Worm (Caenorhabditis elegans) whole organism, L3 larva: ENCODE results near the gene pars-1.

Experiments used
- ZK546.5 ChIP-seq: sonication (generic microtip); optimal IDR thresholded peaks from 2 replicates; lab custom pipeline; 2017; ENCODE audit warnings: missing biosample characterization, missing genetic modification characterization
- aly-2 ChIP-seq: fragments of 150-350 bp; optimal IDR thresholded peaks from 2 replicates; lab custom pipeline; 2014; ENCODE audit warnings: missing biosample characterization, missing genetic modification characterization
- ama-1 ChIP-seq: fragments of 150-350 bp; optimal IDR thresholded peaks from 2 replicates; lab custom pipeline; 2018
- ceh-16 ChIP-seq: sonication (generic microtip); optimal IDR thresholded peaks from 2 replicates; lab custom pipeline; 2017; ENCODE audit warnings: missing biosample characterization, missing genetic modification characterization
- ceh-28 ChIP-seq: fragments of 150-350 bp; optimal IDR thresholded peaks from 2 replicates; lab custom pipeline; 2014; ENCODE audit warnings: missing biosample characterization, missing genetic modification reagents, missing genetic modification characterization
- ceh-82 ChIP-seq: fragments of 150-350 bp; optimal IDR thresholded peaks from 2 replicates; lab custom pipeline; 2014; ENCODE audit warnings: missing biosample characterization, missing genetic modification characterization
- ceh-9 ChIP-seq: sonication (generic microtip); optimal IDR thresholded peaks from 2 replicates; lab custom pipeline; 2018; ENCODE audit warnings: missing biosample characterization, missing genetic modification characterization
- daf-12 ChIP-seq: fragments of 150-350 bp; optimal IDR thresholded peaks from 2 replicates; lab custom pipeline; 2014; ENCODE audit warnings: missing biosample characterization, missing genetic modification reagents, missing genetic modification characterization
- egl-27 ChIP-seq: sonication (generic microtip); optimal IDR thresholded peaks from 4 replicates; lab custom pipeline; 2017; ENCODE audit warnings: missing biosample characterization, missing genetic modification reagents, missing genetic modification characterization
- egl-5 ChIP-seq: fragments of 150-350 bp; optimal IDR thresholded peaks from 2 replicates; lab custom pipeline; 2017; ENCODE audit warnings: missing biosample characterization, missing genetic modification reagents, missing genetic modification characterization, inconsistent platforms
- elt-1 ChIP-seq: fragments of 150-350 bp; optimal IDR thresholded peaks from 2 replicates; lab custom pipeline; 2014; ENCODE audit warnings: missing biosample characterization, missing genetic modification characterization
- elt-3 ChIP-seq, 3 experiments: fragments of 150-350 bp in 1 of 3; sonication (generic microtip) in 2 of 3; optimal IDR thresholded peaks; 2 replicates in 2 of 3; 4 replicates in 1 of 3; lab custom pipeline; 2014 to 2017; ENCODE audit warnings: missing biosample characterization in 3 of 3, missing genetic modification characterization in 3 of 3
- eor-1 ChIP-seq, 2 experiments: fragments of 150-350 bp; optimal IDR thresholded peaks; 2 replicates each; lab custom pipeline; 2014 to 2018; ENCODE audit warnings: missing biosample characterization in 2 of 2, missing genetic modification characterization in 2 of 2
- fkh-10 ChIP-seq: sonication (generic microtip); optimal IDR thresholded peaks from 2 replicates; lab custom pipeline; 2017; ENCODE audit warnings: missing biosample characterization, missing genetic modification reagents, missing genetic modification characterization
- fkh-2 ChIP-seq: fragments of 150-350 bp; optimal IDR thresholded peaks from 2 replicates; lab custom pipeline; 2014; ENCODE audit warnings: missing biosample characterization, missing genetic modification reagents, missing genetic modification characterization
- fos-1 ChIP-seq: fragments of 150-350 bp; optimal IDR thresholded peaks from 2 replicates; lab custom pipeline; 2014; ENCODE audit warnings: missing biosample characterization, missing genetic modification characterization
- hmg-11 ChIP-seq: sonication (generic microtip); optimal IDR thresholded peaks from 2 replicates; lab custom pipeline; 2016; ENCODE audit warnings: missing genetic modification characterization, missing compliant biosample characterization
- jun-1 ChIP-seq: fragments of 150-350 bp; optimal IDR thresholded peaks from 2 replicates; lab custom pipeline; 2014; ENCODE audit warnings: missing biosample characterization, missing genetic modification reagents, missing genetic modification characterization
- lin-15B ChIP-seq: fragments of 150-350 bp; optimal IDR thresholded peaks from 2 replicates; lab custom pipeline; 2014; ENCODE audit warnings: missing biosample characterization, missing genetic modification characterization
- lin-39 ChIP-seq: fragments of 150-350 bp; optimal IDR thresholded peaks from 2 replicates; lab custom pipeline; 2018; ENCODE audit warnings: missing biosample characterization, missing genetic modification reagents, missing genetic modification characterization
- lsy-12 ChIP-seq: sonication (generic microtip); optimal IDR thresholded peaks from 2 replicates; lab custom pipeline; 2016; ENCODE audit warnings: mild to moderate bottlenecking, missing genetic modification characterization, missing compliant biosample characterization
- mml-1 ChIP-seq: fragments of 150-350 bp; sonication (generic microtip); optimal IDR thresholded peaks from 3 replicates; lab custom pipeline; 2014; ENCODE audit warnings: missing biosample characterization, missing genetic modification characterization
- nfya-1 ChIP-seq: sonication (generic microtip); optimal IDR thresholded peaks from 2 replicates; lab custom pipeline; 2017; ENCODE audit warnings: missing genetic modification characterization, mild to moderate bottlenecking, missing compliant biosample characterization, antibody characterized with exemption, moderate library complexity; ENCODE audit not compliant: insufficient read depth
- nhr-11 ChIP-seq: fragments of 150-350 bp; optimal IDR thresholded peaks from 2 replicates; lab custom pipeline; 2014; ENCODE audit warnings: missing biosample characterization, missing genetic modification characterization
- nhr-12 ChIP-seq: fragments of 150-350 bp; optimal IDR thresholded peaks from 2 replicates; lab custom pipeline; 2014; ENCODE audit warnings: missing biosample characterization, missing genetic modification characterization
- nhr-23 ChIP-seq: fragments of 150-350 bp; optimal IDR thresholded peaks from 2 replicates; lab custom pipeline; 2014; ENCODE audit warnings: missing biosample characterization, missing genetic modification reagents, missing genetic modification characterization
- nhr-237 ChIP-seq: fragments of 150-350 bp; optimal IDR thresholded peaks from 2 replicates; lab custom pipeline; 2014; ENCODE audit warnings: missing biosample characterization, missing genetic modification characterization
- nhr-25 ChIP-seq: sonication (generic microtip); optimal IDR thresholded peaks from 2 replicates; lab custom pipeline; 2017; ENCODE audit warnings: missing biosample characterization, missing genetic modification characterization
- nhr-28 ChIP-seq: fragments of 150-350 bp; optimal IDR thresholded peaks from 2 replicates; lab custom pipeline; 2014; ENCODE audit warnings: missing biosample characterization, missing genetic modification characterization
- nhr-43 ChIP-seq: sonication (generic microtip); optimal IDR thresholded peaks from 2 replicates; lab custom pipeline; 2016; ENCODE audit warnings: mild to moderate bottlenecking, missing genetic modification characterization, missing compliant biosample characterization; ENCODE audit not compliant: poor library complexity, severe bottlenecking
- nhr-67 ChIP-seq: fragments of 150-350 bp; optimal IDR thresholded peaks from 2 replicates; lab custom pipeline; 2014; ENCODE audit warnings: missing biosample characterization, missing genetic modification characterization
- nhr-76 ChIP-seq: fragments of 150-350 bp; sonication (generic microtip); optimal IDR thresholded peaks from 5 replicates; lab custom pipeline; 2014; ENCODE audit warnings: missing biosample characterization, missing genetic modification characterization
- nhr-77 ChIP-seq: fragments of 150-350 bp; optimal IDR thresholded peaks from 2 replicates; lab custom pipeline; 2014; ENCODE audit warnings: missing biosample characterization, missing genetic modification characterization
- pha-4 ChIP-seq: fragments of 150-350 bp; optimal IDR thresholded peaks from 2 replicates; lab custom pipeline; 2014; ENCODE audit warnings: missing biosample characterization, missing genetic modification reagents, missing genetic modification characterization
- pqm-1 ChIP-seq: fragments of 150-350 bp; optimal IDR thresholded peaks from 2 replicates; lab custom pipeline; 2017; ENCODE audit warnings: missing biosample characterization, missing genetic modification characterization, inconsistent platforms
- sea-2 ChIP-seq: fragments of 150-350 bp; sonication (generic microtip); optimal IDR thresholded peaks from 4 replicates; lab custom pipeline; 2014; ENCODE audit warnings: missing biosample characterization, missing genetic modification reagents, missing genetic modification characterization
- skn-1 ChIP-seq: fragments of 150-350 bp; optimal IDR thresholded peaks from 2 replicates; lab custom pipeline; 2014; ENCODE audit warnings: missing biosample characterization, missing genetic modification characterization
- snpc-4 ChIP-seq: fragments of 150-350 bp; optimal IDR thresholded peaks from 2 replicates; lab custom pipeline; 2014; ENCODE audit warnings: missing biosample characterization, missing genetic modification characterization
- tbx-2 ChIP-seq: sonication (generic microtip); optimal IDR thresholded peaks from 2 replicates; lab custom pipeline; 2016; ENCODE audit warnings: mild to moderate bottlenecking, missing genetic modification characterization, missing compliant biosample characterization
- unc-39 ChIP-seq: sonication (generic microtip); optimal IDR thresholded peaks from 4 replicates; lab custom pipeline; 2017; ENCODE audit warnings: missing biosample characterization, missing genetic modification characterization
- unc-62 ChIP-seq: fragments of 150-350 bp; sonication (generic microtip); optimal IDR thresholded peaks from 4 replicates; lab custom pipeline; 2014; ENCODE audit warnings: missing biosample characterization, missing genetic modification reagents, missing genetic modification characterization
- zag-1 ChIP-seq: fragments of 150-350 bp; optimal IDR thresholded peaks from 2 replicates; lab custom pipeline; 2014; ENCODE audit warnings: missing biosample characterization, missing genetic modification characterization
- ztf-11 ChIP-seq: fragments of 150-350 bp; optimal IDR thresholded peaks from 2 replicates; lab custom pipeline; 2014; ENCODE audit warnings: missing biosample characterization, missing genetic modification characterization
- ztf-4 ChIP-seq: fragments of 150-350 bp; optimal IDR thresholded peaks from 2 replicates; lab custom pipeline; 2014; ENCODE audit warnings: missing biosample characterization, missing genetic modification characterization

The pars-1 gene

DNA sequence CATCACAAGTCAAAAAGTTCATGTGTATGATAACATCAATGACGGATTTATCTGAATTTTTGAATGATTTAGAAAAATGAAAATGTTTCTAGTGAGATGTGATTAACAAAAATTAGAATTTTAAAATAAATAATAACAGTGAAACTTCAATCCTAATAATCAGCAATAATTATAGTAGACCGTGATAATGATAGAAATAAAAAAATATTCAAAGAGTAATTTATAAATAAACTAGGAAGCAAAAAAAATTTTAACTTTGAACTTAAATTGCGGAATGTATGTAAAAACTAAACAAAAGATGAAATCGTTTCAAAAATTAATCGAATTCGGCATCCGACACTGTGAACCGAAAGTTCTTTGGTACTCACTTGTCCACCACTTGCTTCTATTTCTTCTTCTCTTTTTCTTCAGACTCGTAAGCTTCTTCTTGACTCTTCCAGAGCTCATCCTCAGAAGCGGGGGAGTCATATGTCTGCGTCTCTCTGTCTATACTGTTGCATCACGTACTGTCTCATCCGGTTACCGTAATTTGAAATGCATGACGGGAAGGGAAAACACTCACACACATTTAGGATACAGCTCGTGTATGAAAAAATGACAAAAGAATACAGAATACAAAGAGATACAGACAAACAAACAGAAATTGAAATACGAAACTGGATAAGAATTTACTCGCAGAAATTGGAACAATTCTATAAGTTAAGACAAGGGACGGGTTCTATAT is 45.7 kb upstream of the pars-1 start, which contains the start of gene mec-14:
TSS of gene mec-14 (minus strand) at position 51 of the 724 bp plus-strand sequence.
- TF ChIP-seq ZK546.5 (tag; lab: Kevin White, UChicago): no peak

DNA sequence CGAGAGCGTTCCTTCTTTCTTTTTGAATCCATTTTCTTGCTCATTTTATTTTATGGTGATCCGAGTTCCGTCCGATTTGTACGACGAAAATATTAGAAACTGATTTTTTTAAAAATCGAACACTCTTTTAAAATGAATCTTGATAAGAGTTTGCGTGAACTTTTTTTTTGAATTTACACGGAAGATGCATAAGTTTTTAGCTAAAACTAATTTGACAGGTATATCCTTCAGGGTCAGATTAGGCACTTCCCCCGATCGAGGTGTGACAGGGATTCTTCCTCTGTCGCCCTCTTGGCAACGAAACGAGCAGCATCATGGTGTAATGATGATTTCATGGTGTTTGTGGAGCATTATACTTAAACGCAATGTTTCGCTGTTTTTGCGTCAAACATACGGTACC is 43.5 kb upstream of the pars-1 start, which contains the start of gene F37C12.18:
TSS of gene F37C12.18 (minus strand) at position 101 of the 400 bp plus-strand sequence.
- no peak for TF ChIP-seq nhr-67 (tag; lab: Kevin White, UChicago)
- TF ChIP-seq ama-1 (lab: Kevin White, UChicago): no peak
- no peak for TF ChIP-seq egl-27 (tag; lab: Kevin White, UChicago)
- no peak for TF ChIP-seq sea-2
- no peak for TF ChIP-seq unc-62 (GFP tag; lab: Kevin White, UChicago)
- TF ChIP-seq nhr-77 (tag; lab: Kevin White, UChicago): no peak
- TF ChIP-seq fos-1: no peak
- no peak for TF ChIP-seq nfya-1 (tag; lab: Kevin White, UChicago)
- no peak for TF ChIP-seq nhr-76
- TF ChIP-seq zag-1 (tag; lab: Kevin White, UChicago): no peak
- no peak for TF ChIP-seq egl-5 (tag; lab: Kevin White, UChicago)
- no peak for TF ChIP-seq unc-39
- TF ChIP-seq fkh-2 (tag; lab: Kevin White, UChicago): no peak
- TF ChIP-seq pqm-1 (tag; lab: Kevin White, UChicago): no peak
- no peak for TF ChIP-seq skn-1 (tag; lab: Kevin White, UChicago)
- no peak for TF ChIP-seq pha-4 (tag; lab: Kevin White, UChicago)
- no peak for TF ChIP-seq daf-12 (tag; lab: Kevin White, UChicago)
- no peak for TF ChIP-seq ZK546.5 (tag; lab: Kevin White, UChicago)

- TF ChIP-seq ZK546.5 (tag; lab: Kevin White, UChicago): no peak
- TF ChIP-seq fkh-2 (tag; lab: Kevin White, UChicago): no peak
- TF ChIP-seq elt-3 (tag; optimal IDR thresholded peaks at IDR 0.05; lab: Kevin White, UChicago): no peak
Measured at ce11 chrIII:7197973-7198372, 40.9 kb upstream of the pars-1 start, which contains the start of gene exos-9. exos-9 (minus strand) TSS chrIII:7198073.

ce11 chrIII:7198838-7199237 is 40.0 kb upstream of the pars-1 start, which contains the start of gene pfd-5:
pfd-5 (minus strand) TSS chrIII:7198884.
- TF ChIP-seq lin-15B (tag; lab: Kevin White, UChicago): peak; percentile 61
- no peak for TF ChIP-seq nhr-28 (tag; lab: Kevin White, UChicago)
- TF ChIP-seq eor-1 (tag; optimal IDR thresholded peaks at IDR 0.05; lab: Kevin White, UChicago): no peak
- TF ChIP-seq ama-1 (lab: Kevin White, UChicago): no peak
- no peak for TF ChIP-seq lin-39
- no peak for TF ChIP-seq daf-12 (tag; lab: Kevin White, UChicago)
- no peak for TF ChIP-seq ceh-28 (tag; lab: Kevin White, UChicago)
- TF ChIP-seq nhr-43 (tag; lab: Kevin White, UChicago): peak; percentile 84
- peak; percentile 76 for TF ChIP-seq pha-4 (tag; lab: Kevin White, UChicago)
- TF ChIP-seq nhr-76: no peak
- TF ChIP-seq fkh-2 (tag; lab: Kevin White, UChicago): no peak
- no peak for TF ChIP-seq nhr-237 (tag; lab: Kevin White, UChicago)
- peak; percentile 3 for TF ChIP-seq egl-5 (tag; lab: Kevin White, UChicago)
- no peak for TF ChIP-seq mml-1 (tag; lab: Kevin White, UChicago)
- TF ChIP-seq nfya-1 (tag; lab: Kevin White, UChicago): peak; percentile 64
- peak; percentile 45 for TF ChIP-seq nhr-23
- no peak for TF ChIP-seq unc-62 (GFP tag; lab: Kevin White, UChicago)
- TF ChIP-seq ceh-82 (tag; lab: Kevin White, UChicago): no peak
- no peak for TF ChIP-seq elt-3 (tag; optimal IDR thresholded peaks at IDR 0.05; lab: Kevin White, UChicago)
- TF ChIP-seq lsy-12 (tag; lab: Kevin White, UChicago): peak; percentile 7
- no peak for TF ChIP-seq sea-2
- no peak for TF ChIP-seq nhr-11
- no peak for TF ChIP-seq skn-1 (tag; lab: Kevin White, UChicago)
- TF ChIP-seq pqm-1 (tag; lab: Kevin White, UChicago): no peak
- TF ChIP-seq ztf-11: no peak
- TF ChIP-seq aly-2 (tag; lab: Kevin White, UChicago): no peak
- no peak for TF ChIP-seq nhr-77 (tag; lab: Kevin White, UChicago)
- peak; percentile 15 for TF ChIP-seq nhr-25 (tag; lab: Kevin White, UChicago)
- TF ChIP-seq fos-1: no peak
- TF ChIP-seq tbx-2 (tag; lab: Kevin White, UChicago): no peak
- no peak for TF ChIP-seq fkh-10
- TF ChIP-seq nhr-12 (tag; lab: Kevin White, UChicago): no peak
- TF ChIP-seq hmg-11 (tag; lab: Kevin White, UChicago): no peak
- TF ChIP-seq ztf-4 (tag; lab: Kevin White, UChicago): no peak
- TF ChIP-seq nhr-67 (tag; lab: Kevin White, UChicago): no peak
- no peak for TF ChIP-seq unc-39
- TF ChIP-seq ceh-16 (tag; lab: Kevin White, UChicago): no peak
- TF ChIP-seq ceh-9 (tag; lab: Kevin White, UChicago): no peak
- no peak for TF ChIP-seq elt-1 (tag; lab: Kevin White, UChicago)
- TF ChIP-seq snpc-4 (tag; lab: Kevin White, UChicago): no peak
- no peak for TF ChIP-seq jun-1 (tag; lab: Kevin White, UChicago)
